Fruit fly (Drosophila melanogaster) whole organism, embryonic: ENCODE results near the gene CG5973.

ENCODE experiments used
- Ada2b ChIP-seq: fragments of 200-800 bp; sonication (Bioruptor generic); IDR thresholded peaks from 2 replicates; pipeline ENCODE4 v1.3.6; 2022; ENCODE audit warnings: missing biosample characterization, missing genetic modification characterization
- Bgb ChIP-seq: fragments of 200-800 bp; sonication (Bioruptor generic); IDR thresholded peaks from 2 replicates; pipeline ENCODE4 v1.3.6; 2022; ENCODE audit warnings: missing biosample characterization, missing genetic modification characterization; ENCODE audit not compliant: partially characterized antibody
- C15 ChIP-seq: fragments of 200-800 bp; sonication (Bioruptor generic); IDR thresholded peaks from 3 replicates; pipeline ENCODE4 v1.3.6; 2022; ENCODE audit warnings: missing biosample characterization, missing genetic modification characterization
- CG10366 ChIP-seq: fragments of 200-800 bp; sonication (Bioruptor generic); IDR thresholded peaks from 2 replicates; pipeline ENCODE4 v1.3.6; 2022; ENCODE audit warnings: missing biosample characterization, missing genetic modification characterization
- CG11456 ChIP-seq: fragments of 200-800 bp; sonication (Bioruptor generic); IDR thresholded peaks from 3 replicates; pipeline ENCODE4 v1.3.6; 2022; ENCODE audit warnings: missing biosample characterization, missing genetic modification characterization
- CG12659 ChIP-seq: fragments of 200-800 bp; sonication (Bioruptor generic); optimal IDR thresholded peaks from 3 replicates; lab custom pipeline; 2017; ENCODE audit warnings: mild to moderate bottlenecking, missing biosample characterization, missing genetic modification reagents, missing genetic modification characterization
- CG13287 ChIP-seq: fragments of 200-800 bp; sonication (Bioruptor generic); IDR thresholded peaks from 2 replicates; pipeline ENCODE4 v1.3.6; 2022; ENCODE audit warnings: missing biosample characterization, missing genetic modification characterization; ENCODE audit not compliant: partially characterized antibody
- CG13775 ChIP-seq: fragments of 200-800 bp; sonication (Bioruptor generic); optimal IDR thresholded peaks from 3 replicates; lab custom pipeline; 2017; ENCODE audit warnings: missing biosample characterization, mild to moderate bottlenecking, missing genetic modification characterization
- CG15269 ChIP-seq: fragments of 200-800 bp; sonication (Bioruptor generic); optimal IDR thresholded peaks from 2 replicates; lab custom pipeline; 2018; ENCODE audit warnings: missing biosample characterization, mild to moderate bottlenecking, missing genetic modification characterization, moderate library complexity
- CG15601 ChIP-seq: fragments of 200-800 bp; sonication (Bioruptor generic); optimal IDR thresholded peaks from 3 replicates; lab custom pipeline; 2019; ENCODE audit warnings: missing biosample characterization, mild to moderate bottlenecking, missing genetic modification characterization, moderate library complexity
- CG1602 ChIP-seq: fragments of 200-800 bp; sonication (Bioruptor generic); optimal IDR thresholded peaks from 3 replicates; lab custom pipeline; 2016; ENCODE audit warnings: missing biosample characterization, missing genetic modification characterization
- CG16779 ChIP-seq: fragments of 200-800 bp; sonication (Bioruptor generic); IDR thresholded peaks from 2 replicates; pipeline ENCODE4 v1.3.6; 2022; ENCODE audit warnings: missing biosample characterization, missing genetic modification characterization
- CG17359 ChIP-seq: fragments of 200-800 bp; sonication (Bioruptor generic); optimal IDR thresholded peaks from 3 replicates; lab custom pipeline; 2018; ENCODE audit warnings: missing biosample characterization, mild to moderate bottlenecking, missing genetic modification characterization, moderate library complexity
- CG18011 ChIP-seq: fragments of 200-800 bp; sonication (Bioruptor generic); optimal IDR thresholded peaks from 2 replicates; lab custom pipeline; 2017; ENCODE audit warnings: missing biosample characterization, missing genetic modification characterization, mild to moderate bottlenecking, moderate library complexity, missing genotype
- CG2199 ChIP-seq: fragments of 200-800 bp; sonication (Bioruptor generic); IDR thresholded peaks from 3 replicates; pipeline ENCODE4 v1.3.6; 2022; ENCODE audit warnings: missing biosample characterization, missing genetic modification characterization
- CG2202 ChIP-seq: fragments of 200-800 bp; sonication (Bioruptor generic); optimal IDR thresholded peaks from 2 replicates; lab custom pipeline; 2018; ENCODE audit warnings: missing biosample characterization, mild to moderate bottlenecking, missing genetic modification characterization
- CG34422 ChIP-seq: fragments of 200-800 bp; sonication (Bioruptor generic); IDR thresholded peaks from 3 replicates; pipeline ENCODE4 v1.3.6; 2022; ENCODE audit warnings: missing biosample characterization, missing genetic modification characterization
- CG3995 ChIP-seq: fragments of 200-800 bp; sonication (Bioruptor generic); optimal IDR thresholded peaks from 3 replicates; lab custom pipeline; 2016; ENCODE audit warnings: missing biosample characterization, missing genetic modification characterization
- CG4282 ChIP-seq: fragments of 200-800 bp; sonication (Bioruptor generic); optimal IDR thresholded peaks from 2 replicates; lab custom pipeline; 2016; ENCODE audit warnings: missing biosample characterization, missing genetic modification characterization
- CG6683 ChIP-seq: fragments of 200-800 bp; sonication (Bioruptor generic); optimal IDR thresholded peaks from 2 replicates; lab custom pipeline; 2017; ENCODE audit warnings: missing biosample characterization, mild to moderate bottlenecking, missing genetic modification characterization, missing genetic modification reagents
- CG6791 ChIP-seq: fragments of 200-800 bp; sonication (Bioruptor generic); IDR thresholded peaks from 3 replicates; pipeline ENCODE4 v1.3.6; 2022; ENCODE audit warnings: missing biosample characterization, missing genetic modification characterization; ENCODE audit not compliant: partially characterized antibody
- CG7987 ChIP-seq: fragments of 200-800 bp; sonication (Bioruptor generic); optimal IDR thresholded peaks from 2 replicates; lab custom pipeline; 2018; ENCODE audit warnings: missing biosample characterization, mild to moderate bottlenecking, missing genetic modification characterization, moderate library complexity
- Dad ChIP-seq: fragments of 200-800 bp; sonication (Bioruptor generic); optimal IDR thresholded peaks from 3 replicates; lab custom pipeline; 2016; ENCODE audit warnings: missing biosample characterization, missing genetic modification characterization
- Deaf1 ChIP-seq: fragments of 200-800 bp; optimal IDR thresholded peaks from 3 replicates; lab custom pipeline; 2019; ENCODE audit warnings: missing biosample characterization, mild to moderate bottlenecking, missing genetic modification characterization, moderate library complexity
- Dp ChIP-seq: fragments of 200-800 bp; sonication (Bioruptor generic); optimal IDR thresholded peaks from 2 replicates; lab custom pipeline; 2018; ENCODE audit warnings: missing biosample characterization, mild to moderate bottlenecking, missing genetic modification characterization, moderate library complexity
- Gsc ChIP-seq: fragments of 200-800 bp; sonication (Bioruptor generic); IDR thresholded peaks from 2 replicates; pipeline ENCODE4 v1.3.6; 2022; ENCODE audit warnings: missing biosample characterization, missing genetic modification characterization
- Gug ChIP-seq: fragments of 200-800 bp; sonication (Bioruptor generic); IDR thresholded peaks from 4 replicates; pipeline ENCODE4 v1.3.6; 2022; ENCODE audit warnings: missing biosample characterization, missing genetic modification characterization
- Hr51 ChIP-seq, 2 experiments: fragments of 200-800 bp; sonication (Bioruptor generic); optimal IDR thresholded peaks; 2 replicates in 1 of 2; 3 replicates in 1 of 2; lab custom pipeline; 2016 to 2018; ENCODE audit warnings: missing biosample characterization in 2 of 2, missing genetic modification characterization in 2 of 2, mild to moderate bottlenecking in 1 of 2, moderate library complexity in 1 of 2
- Myb ChIP-seq: fragments of 200-800 bp; sonication (Bioruptor generic); optimal IDR thresholded peaks from 2 replicates; lab custom pipeline; 2016; ENCODE audit warnings: missing biosample characterization, missing genetic modification characterization
- NC2β ChIP-seq: fragments of 200-800 bp; sonication (Bioruptor generic); optimal IDR thresholded peaks from 2 replicates; lab custom pipeline; 2016; ENCODE audit warnings: missing biosample characterization, missing genetic modification characterization
- NFAT ChIP-seq: fragments of 200-800 bp; sonication (Bioruptor generic); IDR thresholded peaks from 2 replicates; pipeline ENCODE4 v1.3.6; 2022; ENCODE audit warnings: missing biosample characterization, missing genetic modification characterization
- Nf-YA ChIP-seq: fragments of 200-800 bp; sonication (Bioruptor generic); IDR thresholded peaks from 2 replicates; pipeline ENCODE4 v1.3.6; 2022; ENCODE audit warnings: missing biosample characterization, missing genetic modification characterization
- NfI ChIP-seq: fragments of 200-800 bp; sonication (Bioruptor generic); optimal IDR thresholded peaks from 3 replicates; lab custom pipeline; 2018; ENCODE audit warnings: missing biosample characterization, mild to moderate bottlenecking, missing genetic modification characterization, moderate library complexity
- Rfx ChIP-seq: fragments of 200-800 bp; sonication (Bioruptor generic); IDR thresholded peaks from 2 replicates; pipeline ENCODE4 v1.3.6; 2022; ENCODE audit warnings: missing biosample characterization, missing genetic modification characterization
- al ChIP-seq: fragments of 200-800 bp; sonication (Bioruptor generic); IDR thresholded peaks from 2 replicates; pipeline ENCODE4 v1.3.6; 2022; ENCODE audit warnings: missing biosample characterization, missing genetic modification characterization
- ase ChIP-seq: fragments of 200-800 bp; sonication (Bioruptor generic); IDR thresholded peaks from 3 replicates; pipeline ENCODE4 v1.3.6; 2022; ENCODE audit warnings: missing biosample characterization, missing genetic modification characterization
- dimm ChIP-seq: fragments of 200-800 bp; sonication (Bioruptor generic); IDR thresholded peaks from 2 replicates; pipeline ENCODE4 v1.3.6; 2022; ENCODE audit warnings: missing biosample characterization, missing genetic modification characterization
- dm ChIP-seq: fragments of 200-800 bp; sonication (Bioruptor generic); optimal IDR thresholded peaks from 3 replicates; lab custom pipeline; 2016; ENCODE audit warnings: missing biosample characterization, missing genetic modification characterization
- dysf ChIP-seq: fragments of 200-800 bp; sonication (Bioruptor generic); IDR thresholded peaks from 3 replicates; pipeline ENCODE4 v1.3.6; 2022; ENCODE audit warnings: missing biosample characterization, missing genetic modification characterization
- fd64A ChIP-seq: fragments of 200-800 bp; sonication (Bioruptor generic); optimal IDR thresholded peaks from 3 replicates; lab custom pipeline; 2018; ENCODE audit warnings: missing biosample characterization, mild to moderate bottlenecking, missing genetic modification characterization
- hbn ChIP-seq: fragments of 200-800 bp; sonication (Bioruptor generic); IDR thresholded peaks from 2 replicates; pipeline ENCODE4 v1.3.6; 2022; ENCODE audit warnings: missing biosample characterization, missing genetic modification characterization; ENCODE audit not compliant: partially characterized antibody
- pita ChIP-seq: fragments of 200-800 bp; sonication (Bioruptor generic); optimal IDR thresholded peaks from 2 replicates; lab custom pipeline; 2017; ENCODE audit warnings: missing biosample characterization, mild to moderate bottlenecking, missing genetic modification characterization
- trem ChIP-seq: fragments of 200-800 bp; optimal IDR thresholded peaks from 3 replicates; lab custom pipeline; 2019; ENCODE audit warnings: missing biosample characterization, mild to moderate bottlenecking, missing genetic modification characterization, moderate library complexity
- vnd ChIP-seq: fragments of 200-800 bp; sonication (Bioruptor generic); IDR thresholded peaks from 3 replicates; pipeline ENCODE4 v1.3.6; 2022; ENCODE audit warnings: missing biosample characterization, missing genetic modification characterization; ENCODE audit not compliant: partially characterized antibody
- wdn ChIP-seq: fragments of 200-800 bp; sonication (Bioruptor generic); IDR thresholded peaks from 2 replicates; pipeline ENCODE4 v1.3.6; 2022; ENCODE audit warnings: missing biosample characterization, missing genetic modification characterization

Gene CG5973

DNA sequence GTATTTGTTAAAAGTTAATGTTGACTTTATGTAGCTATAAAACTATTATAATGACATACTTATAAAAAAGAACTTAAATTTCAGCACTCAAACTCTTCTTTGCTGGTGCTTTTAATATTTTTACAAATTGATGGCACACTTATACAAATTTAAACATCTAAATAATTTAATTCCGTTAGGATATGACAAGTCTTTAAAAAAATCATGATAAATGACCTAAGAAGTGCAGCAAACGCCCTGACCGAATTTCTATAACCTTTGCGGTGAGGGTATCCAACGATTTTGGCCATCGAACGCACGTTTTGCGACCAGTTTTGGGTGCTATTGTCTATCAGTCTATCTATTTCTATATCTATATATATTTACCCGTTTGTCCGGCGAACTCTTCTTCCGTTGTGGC, 5.6 kb downstream of the CG5973 start (continued):
- 0 out of 2 replicates have a peak, but pooled peaks have one; percentile 7 for TF ChIP-seq CG16779 (GFP tag; lab: Robert Waterston, UW)
- peak; percentile 56; the same call in 2 of the 4 replicates for TF ChIP-seq Gug (GFP tag; lab: Robert Waterston, UW)
- peak; percentile 65 for TF ChIP-seq CG15269
- no peak for TF ChIP-seq CG13775 (GFP tag; lab: Kevin White, UChicago)
- TF ChIP-seq, all 482 proteins: peak for 107

DNA sequence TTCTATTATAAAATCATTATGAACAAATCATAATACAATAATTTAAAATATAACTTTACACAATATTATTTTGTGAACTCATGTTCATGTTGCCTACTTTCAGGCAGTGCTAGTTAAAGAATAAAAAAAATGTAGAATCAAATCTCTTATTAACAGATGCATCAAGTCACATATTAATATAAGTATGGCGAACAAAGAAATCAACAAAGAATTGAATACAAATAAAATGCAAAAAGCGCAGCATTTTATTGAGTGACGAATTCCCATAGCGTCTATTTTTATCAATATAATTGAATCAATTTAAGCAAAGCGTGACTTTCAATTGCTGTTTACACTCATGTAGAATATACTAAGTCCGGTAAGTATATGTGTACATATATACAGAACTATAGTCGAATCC, 10.5 kb downstream of the CG5973 start:
- TF ChIP-seq pita (GFP tag; lab: Kevin White, UChicago) (no peak), C15 (GFP tag; lab: Robert Waterston, UW) (no peak), hbn (no peak), trem (tag; lab: Kevin White, UChicago) (no peak), Deaf1 (no peak), CG2202 (tag; lab: Kevin White, UChicago) (no peak), CG6683 (no peak), al (GFP tag; lab: Robert Waterston, UW) (no peak), CG4282 (GFP tag; lab: Kevin White, UChicago) (no peak), CG10366 (GFP tag; lab: Robert Waterston, UW) (no peak), Gsc (GFP tag; lab: Robert Waterston, UW) (no peak), NC2β (GFP tag; lab: Kevin White, UChicago) (no peak), dm (no peak), dysf (no peak), CG3995 (GFP tag; lab: Kevin White, UChicago) (peak; percentile 80), CG15601 (peak; percentile 17), CG2199 (GFP tag; lab: Robert Waterston, UW) (0 out of 3 replicates have a peak, but pooled peaks have one; percentile 61), Nf-YA (GFP tag; lab: Robert Waterston, UW) (no peak)
- TF ChIP-seq, all 482 proteins: peak for 3

dm6 chr2L:7448371-7448770, 11.1 kb downstream of the CG5973 start:
- TF ChIP-seq Ada2b (GFP tag; lab: Robert Waterston, UW) (no peak), Hr51 (GFP tag; optimal IDR thresholded peaks at IDR 0.05; lab: Kevin White, UChicago) (no peak)

- TF ChIP-seq NFAT (GFP tag; lab: Robert Waterston, UW) (0 out of 2 replicates have a peak, but pooled peaks have one; percentile 19), dimm (GFP tag; lab: Robert Waterston, UW) (no peak)
Measured at dm6 chr2L:7450966-7451365, 13.7 kb downstream of the CG5973 start, which contains the start of gene santa-maria. Gene santa-maria, minus strand, starts transcription at chr2L:7451244.

DNA sequence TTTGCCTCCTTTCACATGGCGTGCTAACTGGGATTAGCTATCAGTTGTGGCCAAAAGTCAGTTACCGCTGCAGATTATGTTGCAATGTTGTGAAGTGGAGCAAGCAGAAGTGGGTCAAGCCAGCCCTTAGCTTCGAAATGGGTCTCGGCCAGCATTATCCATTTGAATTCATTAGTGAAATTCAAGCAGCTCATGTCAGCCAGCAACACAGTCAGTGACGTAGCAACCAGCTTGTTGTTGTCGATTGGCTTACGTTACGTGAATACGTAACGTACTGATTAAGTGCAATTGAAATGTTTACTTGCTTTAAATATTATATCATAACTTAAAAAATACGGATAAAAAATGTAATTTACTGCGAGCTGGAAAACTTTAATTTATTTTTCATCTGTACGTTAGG, 14.8 kb downstream of the CG5973 start:
- TF ChIP-seq CG18011 (peak; percentile 97), CG34422 (0 out of 3 replicates have a peak, but pooled peaks have one; percentile 35), CG12659 (GFP tag; lab: Kevin White, UChicago) (peak; percentile 1), CG17359 (no peak), Bgb (GFP tag; lab: Robert Waterston, UW) (peak; percentile 62), wdn (no peak), CG6791 (GFP tag; lab: Robert Waterston, UW) (peak; percentile 73), NfI (no peak), CG11456 (peak; percentile 31; the same call in 2 of the 3 replicates), CG7987 (GFP tag; lab: Kevin White, UChicago) (no peak), vnd (0 out of 3 replicates have a peak, but pooled peaks have one; percentile 35), Rfx (peak; percentile 29; the same call in 1 of the 2 replicates), Myb (peak; percentile 71), Dad (GFP tag; lab: Kevin White, UChicago) (no peak), CG1602 (GFP tag; lab: Kevin White, UChicago) (no peak), Dp (GFP tag; lab: Kevin White, UChicago) (peak; percentile 75), fd64A (GFP tag; lab: Kevin White, UChicago) (no peak), CG13287 (peak; percentile 55; the same call in 1 of the 2 replicates), ase (GFP tag; lab: Robert Waterston, UW) (peak; percentile 38; the same call in 1 of the 3 replicates)
